Worm (Caenorhabditis elegans): ENCODE results near the gene irld-65.

irld-65 gene

DNA sequence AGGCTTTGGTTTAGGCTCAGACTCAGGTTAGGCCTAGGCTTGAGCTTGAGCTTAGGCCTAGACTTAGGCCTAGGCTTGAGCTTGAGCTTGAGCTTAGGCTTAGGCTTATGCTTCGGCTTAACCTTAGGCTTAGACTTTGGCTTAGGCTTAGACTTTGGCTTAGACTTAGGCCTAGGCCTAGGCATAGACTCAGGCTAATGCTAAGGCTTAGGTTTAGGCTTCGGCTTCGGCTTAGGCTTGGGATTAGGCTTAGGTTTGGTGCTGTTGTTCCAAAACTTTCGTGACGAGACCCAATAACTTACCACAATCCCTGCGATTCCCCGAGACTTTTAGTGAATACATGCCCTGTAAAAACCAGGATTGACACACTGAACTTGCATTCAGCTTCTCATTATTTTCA lies 1.9 kb upstream of the irld-65 start:
- no peak for TF ChIP-seq ets-7 (tag; optimal IDR thresholded peaks at IDR 0.05)
- no peak for TF ChIP-seq flt-1 (GFP tag; IDR thresholded peaks at IDR 0.05)
- TF ChIP-seq hnd-1 (tag; optimal IDR thresholded peaks at IDR 0.05): no peak
- no peak for TF ChIP-seq F13C5.2 (tag; optimal IDR thresholded peaks at IDR 0.05)
- no peak for TF ChIP-seq tra-4 (tag; optimal IDR thresholded peaks at IDR 0.05)
- TF ChIP-seq ceh-36 (tag; optimal IDR thresholded peaks at IDR 0.05): peak; percentile 52
- no peak for TF ChIP-seq tbx-11 (GFP tag; IDR thresholded peaks at IDR 0.05)
- no peak for TF ChIP-seq tbx-37 (GFP tag; conservative IDR thresholded peaks at IDR 0.05)

DNA sequence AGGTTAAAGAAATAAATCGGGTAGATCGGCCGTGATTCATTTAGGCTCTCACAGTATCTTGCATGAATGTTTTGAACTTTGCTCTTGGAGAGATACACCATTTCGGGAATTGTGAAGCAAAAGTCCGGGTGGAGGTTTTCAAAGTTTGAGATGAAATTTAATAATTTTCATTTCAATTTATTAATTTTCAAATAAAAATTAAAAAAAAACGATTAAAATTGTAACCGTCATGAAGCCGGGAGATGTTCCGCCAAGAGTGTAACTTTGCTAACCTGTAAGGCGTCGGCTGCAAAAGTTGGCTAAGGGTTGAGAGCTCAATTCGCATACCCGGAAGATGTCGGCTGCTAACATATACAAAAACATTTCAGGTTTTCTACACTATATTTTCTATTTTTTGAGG lies 3.4 kb downstream of the irld-65 start, which contains the start of gene irld-67:
Gene irld-67, minus strand, starts transcription at position 101 of the 400 bp plus-strand sequence.
- no peak for TF ChIP-seq hmg-4 (GFP tag; optimal IDR thresholded peaks at IDR 0.05)
- TF ChIP-seq pes-1 (GFP tag; IDR thresholded peaks at IDR 0.05): no peak
- no peak for TF ChIP-seq ceh-36 (tag; optimal IDR thresholded peaks at IDR 0.05)
- no peak for TF ChIP-seq tbx-11 (GFP tag; IDR thresholded peaks at IDR 0.05)
- no peak for TF ChIP-seq ets-7 (tag; optimal IDR thresholded peaks at IDR 0.05)
- TF ChIP-seq tbx-37 (GFP tag; conservative IDR thresholded peaks at IDR 0.05): no peak
- no peak for TF ChIP-seq hmbx-1 (tag; optimal IDR thresholded peaks at IDR 0.05)

DNA sequence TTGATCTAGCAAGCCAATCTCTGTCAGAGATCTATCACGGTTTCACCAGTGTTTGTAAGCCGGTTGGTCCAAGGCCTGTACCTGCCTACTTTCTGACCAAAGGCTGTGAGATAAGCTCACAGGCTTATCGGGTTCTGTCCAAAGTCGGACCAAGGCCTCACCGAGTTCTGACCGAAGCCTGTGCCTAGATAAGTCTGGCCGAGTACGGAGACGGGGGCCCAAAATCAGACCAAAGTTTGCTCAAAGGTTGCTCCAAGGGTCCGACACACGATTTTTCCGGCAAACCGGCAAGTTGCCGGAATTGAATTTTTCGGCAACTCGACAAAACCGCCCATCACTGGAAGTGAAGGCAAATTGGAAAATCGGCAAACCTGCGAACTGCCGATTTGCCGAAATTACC lies 6.2 kb downstream of the irld-65 start:
- TF ChIP-seq pes-1 (GFP tag; IDR thresholded peaks at IDR 0.05) (no peak), ceh-13 (GFP tag; optimal IDR thresholded peaks at IDR 0.05) (no peak), aly-1 (tag; optimal IDR thresholded peaks at IDR 0.05) (no peak), F13C5.2 (tag; optimal IDR thresholded peaks at IDR 0.05) (no peak), hmg-4 (GFP tag; optimal IDR thresholded peaks at IDR 0.05) (no peak), ama-1 (optimal IDR thresholded peaks at IDR 0.05) (no peak), sea-1 (GFP tag; conservative IDR thresholded peaks at IDR 0.05) (no peak), flt-1 (GFP tag; IDR thresholded peaks at IDR 0.05) (no peak), ets-7 (tag; optimal IDR thresholded peaks at IDR 0.05) (no peak), hnd-1 (tag; optimal IDR thresholded peaks at IDR 0.05) (no peak), ceh-36 (tag; optimal IDR thresholded peaks at IDR 0.05) (no peak), tbx-37 (GFP tag; conservative IDR thresholded peaks at IDR 0.05) (no peak), B0310.2 (tag; optimal IDR thresholded peaks at IDR 0.05) (no peak), scrt-1 (GFP tag; IDR thresholded peaks at IDR 0.05) (no peak), hmbx-1 (tag; optimal IDR thresholded peaks at IDR 0.05) (no peak), tbx-11 (GFP tag; IDR thresholded peaks at IDR 0.05) (no peak)

ce11 chrII:2930499-2930898 lies 7.3 kb downstream of the irld-65 start, which contains the start of the genes irld-64 and irld-63:
Gene irld-64, minus strand, starts transcription at chrII:2930599.
Gene irld-63, plus strand, starts transcription at chrII:2930728.
- no peak for TF ChIP-seq hmg-4 (GFP tag; optimal IDR thresholded peaks at IDR 0.05)

DNA sequence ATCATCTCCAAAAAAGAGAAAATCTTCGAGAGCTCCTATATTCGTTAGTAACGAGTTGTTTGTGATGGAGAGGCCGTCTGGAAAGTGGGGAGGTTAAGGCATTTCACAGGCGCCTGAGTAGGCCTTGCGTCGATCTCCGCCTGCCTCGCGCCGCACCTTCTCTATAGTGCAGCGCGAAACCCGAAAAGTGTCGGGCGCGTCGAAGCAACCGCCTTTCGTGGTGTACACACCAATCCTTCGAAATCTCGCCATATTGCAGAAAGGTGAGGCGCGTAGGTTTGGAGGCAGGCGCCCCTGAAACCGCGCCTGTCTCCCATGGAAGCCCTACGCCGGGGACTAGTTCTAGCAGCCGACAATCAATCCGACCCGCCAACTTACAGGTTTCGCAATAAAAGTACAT lies 7.9 kb downstream of the irld-65 start:
- TF ChIP-seq hnd-1 (tag; optimal IDR thresholded peaks at IDR 0.05): no peak
- no peak for TF ChIP-seq ama-1 (optimal IDR thresholded peaks at IDR 0.05)
- TF ChIP-seq B0310.2 (tag; optimal IDR thresholded peaks at IDR 0.05): no peak
- TF ChIP-seq scrt-1 (GFP tag; IDR thresholded peaks at IDR 0.05): no peak
- TF ChIP-seq pes-1 (GFP tag; IDR thresholded peaks at IDR 0.05): no peak; the same call in 1 of the 2 replicates
- no peak for TF ChIP-seq hmbx-1 (tag; optimal IDR thresholded peaks at IDR 0.05)
- TF ChIP-seq F13C5.2 (tag; optimal IDR thresholded peaks at IDR 0.05): no peak
- no peak for TF ChIP-seq ets-7 (tag; optimal IDR thresholded peaks at IDR 0.05)
- TF ChIP-seq tbx-37 (GFP tag; conservative IDR thresholded peaks at IDR 0.05): no peak
- no peak for TF ChIP-seq ceh-36 (tag; optimal IDR thresholded peaks at IDR 0.05)
- no peak for TF ChIP-seq aly-1 (tag; optimal IDR thresholded peaks at IDR 0.05)
- no peak for TF ChIP-seq sea-1 (GFP tag; conservative IDR thresholded peaks at IDR 0.05)
- TF ChIP-seq flt-1 (GFP tag; IDR thresholded peaks at IDR 0.05): no peak
- TF ChIP-seq tra-4 (tag; optimal IDR thresholded peaks at IDR 0.05): no peak

- TF ChIP-seq sea-1 (GFP tag; conservative IDR thresholded peaks at IDR 0.05) (0 out of 2 replicates have a peak, but pooled peaks have one; percentile 36), F13C5.2 (tag; optimal IDR thresholded peaks at IDR 0.05) (no peak)
Measured at ce11 chrII:2927533-2927932, 10.2 kb downstream of the irld-65 start, which contains the start of the genes ZK355.3 and ZK355.8. Gene ZK355.3, minus strand, starts transcription at chrII:2927633. Gene ZK355.8, plus strand, starts transcription at chrII:2927804.

- TF ChIP-seq tbx-11 (GFP tag; IDR thresholded peaks at IDR 0.05): no peak
- TF ChIP-seq pes-1 (GFP tag; IDR thresholded peaks at IDR 0.05): no peak
- no peak for TF ChIP-seq hnd-1 (tag; optimal IDR thresholded peaks at IDR 0.05)
- no peak for TF ChIP-seq B0310.2 (tag; optimal IDR thresholded peaks at IDR 0.05)
Measured at ce11 chrII:2925806-2926558, 11.8 kb downstream of the irld-65 start.

ce11 chrII:2925032-2925431 lies 12.7 kb downstream of the irld-65 start:
- TF ChIP-seq aly-1 (tag; optimal IDR thresholded peaks at IDR 0.05) (no peak), scrt-1 (GFP tag; IDR thresholded peaks at IDR 0.05) (no peak), ets-7 (tag; optimal IDR thresholded peaks at IDR 0.05) (no peak)

- TF ChIP-seq hmg-4 (GFP tag; optimal IDR thresholded peaks at IDR 0.05) (no peak), ets-7 (tag; optimal IDR thresholded peaks at IDR 0.05) (no peak), ceh-36 (tag; optimal IDR thresholded peaks at IDR 0.05) (peak; percentile 15), hnd-1 (tag; optimal IDR thresholded peaks at IDR 0.05) (no peak)
Measured at ce11 chrII:2923617-2924016, 14.1 kb downstream of the irld-65 start, which contains the start of gene ZK355.2. Gene ZK355.2, plus strand, starts transcription at chrII:2923917.
